Fruit fly (Drosophila melanogaster) whole organism, pupa: ENCODE measurements around the gene mRpS22.
A peak's percentile ranks its signal among the peaks of the same experiment; 100 is the strongest.

Source experiments
- CG14655 ChIP-seq: fragments of 200-800 bp; sonication (Bioruptor generic); optimal IDR thresholded peaks from 3 replicates; lab custom pipeline; 2017; ENCODE audit warnings: mild to moderate bottlenecking, missing biosample characterization, missing genetic modification reagents, missing genetic modification characterization
- CG15710 ChIP-seq: fragments of 200-800 bp; sonication (Bioruptor generic); optimal IDR thresholded peaks from 2 replicates; lab custom pipeline; 2018; ENCODE audit warnings: missing biosample characterization, mild to moderate bottlenecking, missing genetic modification characterization, moderate library complexity
- EcR ChIP-seq: fragments of 200-800 bp; sonication (Bioruptor generic); optimal IDR thresholded peaks from 3 replicates; lab custom pipeline; 2019; ENCODE audit warnings: missing biosample characterization, missing genetic modification characterization, mild to moderate bottlenecking, moderate library complexity, missing genetic modification reagents
- Snoo ChIP-seq: fragments of 200-800 bp; sonication (Bioruptor generic); optimal IDR thresholded peaks from 3 replicates; lab custom pipeline; 2017; ENCODE audit warnings: missing biosample characterization, mild to moderate bottlenecking, missing genetic modification characterization, inconsistent platforms

dm6 chr3R:27916355-27917019, at the start of gene mRpS22, which contains the start of gene CG5003:
- TF ChIP-seq CG15710 (tag; lab: Kevin White, UChicago): peak; percentile 55
- TF ChIP-seq EcR: no peak
- peak; percentile 44 for TF ChIP-seq Snoo
- TF ChIP-seq CG14655 (GFP tag; lab: Kevin White, UChicago): no peak
